Fruit fly (Drosophila melanogaster) whole organism, embryonic: ENCODE data around the gene Sec15.

Experiments
- Adf1 ChIP-seq: fragments of 200-800 bp; sonication (Bioruptor generic); IDR thresholded peaks from 2 replicates; pipeline ENCODE4 v1.3.6; 2022; ENCODE audit warnings: missing biosample characterization, missing genetic modification characterization
- Atf6 ChIP-seq: fragments of 200-800 bp; sonication (Bioruptor generic); IDR thresholded peaks from 2 replicates; pipeline ENCODE4 v1.3.6; 2022; ENCODE audit warnings: missing biosample characterization, missing genetic modification characterization
- CG10147 ChIP-seq: fragments of 200-800 bp; sonication (Bioruptor generic); optimal IDR thresholded peaks from 2 replicates; lab custom pipeline; 2019; ENCODE audit warnings: missing biosample characterization, mild to moderate bottlenecking, missing genetic modification characterization, moderate library complexity
- CG11093 ChIP-seq: fragments of 200-800 bp; sonication (Bioruptor generic); IDR thresholded peaks from 3 replicates; pipeline ENCODE4 v1.3.6; 2022; ENCODE audit warnings: missing biosample characterization, missing genetic modification characterization
- CG12299 ChIP-seq: fragments of 200-800 bp; sonication (Bioruptor generic); optimal IDR thresholded peaks from 2 replicates; lab custom pipeline; 2018; ENCODE audit warnings: missing biosample characterization, mild to moderate bottlenecking, missing genetic modification characterization
- CG13296 ChIP-seq: fragments of 200-800 bp; sonication (Bioruptor generic); optimal IDR thresholded peaks from 3 replicates; lab custom pipeline; 2018; ENCODE audit warnings: missing biosample characterization, mild to moderate bottlenecking, missing genetic modification characterization
- CG13894 ChIP-seq: fragments of 200-800 bp; sonication (Bioruptor generic); optimal IDR thresholded peaks from 3 replicates; lab custom pipeline; 2018; ENCODE audit warnings: missing biosample characterization, mild to moderate bottlenecking, missing genetic modification characterization, moderate library complexity
- CG17359 ChIP-seq: fragments of 200-800 bp; sonication (Bioruptor generic); optimal IDR thresholded peaks from 3 replicates; lab custom pipeline; 2018; ENCODE audit warnings: missing biosample characterization, mild to moderate bottlenecking, missing genetic modification characterization, moderate library complexity
- CG18764 ChIP-seq: fragments of 200-800 bp; sonication (Bioruptor generic); optimal IDR thresholded peaks from 3 replicates; lab custom pipeline; 2016; ENCODE audit warnings: missing biosample characterization, missing genetic modification characterization
- CG2116 ChIP-seq: fragments of 200-800 bp; sonication (Bioruptor generic); optimal IDR thresholded peaks from 3 replicates; lab custom pipeline; 2018; ENCODE audit warnings: missing biosample characterization, mild to moderate bottlenecking, missing genetic modification characterization
- CG43689 ChIP-seq: fragments of 200-800 bp; sonication (Bioruptor generic); IDR thresholded peaks from 2 replicates; pipeline ENCODE4 v1.3.6; 2022; ENCODE audit warnings: missing biosample characterization, missing genetic modification characterization
- CG4707 ChIP-seq: fragments of 200-800 bp; sonication (Bioruptor generic); optimal IDR thresholded peaks from 2 replicates; lab custom pipeline; 2018; ENCODE audit warnings: missing biosample characterization, mild to moderate bottlenecking, missing genetic modification characterization, moderate library complexity
- CG4730 ChIP-seq: fragments of 200-800 bp; sonication (Bioruptor generic); IDR thresholded peaks from 2 replicates; pipeline ENCODE4 v1.3.6; 2022; ENCODE audit warnings: missing biosample characterization, missing genetic modification characterization
- CG6813 ChIP-seq: fragments of 200-800 bp; sonication (Bioruptor generic); optimal IDR thresholded peaks from 2 replicates; lab custom pipeline; 2017; ENCODE audit warnings: missing biosample characterization, missing genetic modification characterization, mild to moderate bottlenecking, moderate library complexity, missing genetic modification reagents
- CG7556 ChIP-seq: fragments of 200-800 bp; sonication (Bioruptor generic); optimal IDR thresholded peaks from 2 replicates; lab custom pipeline; 2017; ENCODE audit warnings: missing biosample characterization, mild to moderate bottlenecking, missing genetic modification characterization
- CG9932 ChIP-seq: fragments of 200-800 bp; sonication (Bioruptor generic); IDR thresholded peaks from 2 replicates; pipeline ENCODE4 v1.3.6; 2022; ENCODE audit warnings: missing biosample characterization, missing genetic modification characterization
- Chrac-16 ChIP-seq: fragments of 200-800 bp; sonication (Bioruptor generic); optimal IDR thresholded peaks from 3 replicates; lab custom pipeline; 2016; ENCODE audit warnings: missing biosample characterization, missing genetic modification characterization
- CoRest ChIP-seq: fragments of 200-800 bp; sonication (Bioruptor generic); optimal IDR thresholded peaks from 3 replicates; lab custom pipeline; 2018; ENCODE audit warnings: missing biosample characterization, mild to moderate bottlenecking, missing genetic modification characterization, moderate library complexity
- Dfd ChIP-seq, 2 experiments: fragments of >200 bp; optimal IDR thresholded peaks; 2 replicates each; lab custom pipeline; 2017; ENCODE audit warnings: missing biosample characterization in 2 of 2, missing genetic modification characterization in 2 of 2
- Elba2 ChIP-seq: fragments of 200-800 bp; sonication (Bioruptor generic); optimal IDR thresholded peaks from 3 replicates; lab custom pipeline; 2016; ENCODE audit warnings: missing biosample characterization, missing genetic modification characterization
- Ets97D ChIP-seq: fragments of 200-800 bp; sonication (Bioruptor generic); optimal IDR thresholded peaks from 3 replicates; lab custom pipeline; 2016; ENCODE audit warnings: missing biosample characterization, missing genetic modification characterization
- Fer1 ChIP-seq: fragments of 200-800 bp; sonication (Bioruptor generic); optimal IDR thresholded peaks from 2 replicates; lab custom pipeline; 2017; ENCODE audit warnings: missing biosample characterization, mild to moderate bottlenecking, missing genetic modification characterization
- MESR4 ChIP-seq: fragments of 200-800 bp; sonication (Bioruptor generic); optimal IDR thresholded peaks from 2 replicates; lab custom pipeline; 2018; ENCODE audit warnings: missing biosample characterization, mild to moderate bottlenecking, missing genetic modification characterization, moderate library complexity
- Meics ChIP-seq: fragments of 200-800 bp; sonication (Bioruptor generic); optimal IDR thresholded peaks from 2 replicates; lab custom pipeline; 2017; ENCODE audit warnings: missing biosample characterization, mild to moderate bottlenecking, missing genetic modification characterization
- Sox100B ChIP-seq: fragments of 200-800 bp; sonication (Bioruptor generic); optimal IDR thresholded peaks from 3 replicates; lab custom pipeline; 2018; ENCODE audit warnings: missing biosample characterization, mild to moderate bottlenecking, missing genetic modification characterization
- Taf1 ChIP-seq: fragments of 200-800 bp; sonication (Bioruptor generic); IDR thresholded peaks from 2 replicates; pipeline ENCODE4 v1.3.6; 2022; ENCODE audit warnings: missing biosample characterization, missing genetic modification characterization
- ase ChIP-seq: fragments of 200-800 bp; sonication (Bioruptor generic); IDR thresholded peaks from 3 replicates; pipeline ENCODE4 v1.3.6; 2022; ENCODE audit warnings: missing biosample characterization, missing genetic modification characterization
- bab2 ChIP-seq: fragments of 200-800 bp; sonication (Bioruptor generic); optimal IDR thresholded peaks from 2 replicates; lab custom pipeline; 2016; ENCODE audit warnings: missing biosample characterization, missing genetic modification characterization
- btn ChIP-seq: fragments of 200-800 bp; sonication (Bioruptor generic); optimal IDR thresholded peaks from 2 replicates; lab custom pipeline; 2016; ENCODE audit warnings: missing biosample characterization, missing genetic modification characterization
- corto ChIP-seq: fragments of 200-800 bp; sonication (Bioruptor generic); optimal IDR thresholded peaks from 2 replicates; lab custom pipeline; 2016; ENCODE audit warnings: missing biosample characterization, mild to moderate bottlenecking, missing genetic modification characterization, moderate library complexity
- dpn ChIP-seq, 2 experiments: fragments of 200-800 bp; sonication (Bioruptor generic); optimal IDR thresholded peaks; 3 replicates each; lab custom pipeline; 2016; ENCODE audit warnings: missing biosample characterization in 2 of 2, missing genetic modification characterization in 2 of 2
- gsb-n ChIP-seq: fragments of 200-800 bp; sonication (Bioruptor generic); optimal IDR thresholded peaks from 3 replicates; lab custom pipeline; 2018; ENCODE audit warnings: missing biosample characterization, mild to moderate bottlenecking, missing genetic modification characterization
- jigr1 ChIP-seq: fragments of 200-800 bp; sonication (Bioruptor generic); IDR thresholded peaks from 3 replicates; pipeline ENCODE4 v1.3.6; 2022; ENCODE audit warnings: missing biosample characterization, missing genetic modification characterization
- kah ChIP-seq: fragments of 200-800 bp; sonication (Bioruptor generic); optimal IDR thresholded peaks from 2 replicates; lab custom pipeline; 2018; ENCODE audit warnings: missing biosample characterization, mild to moderate bottlenecking, missing genetic modification characterization
- kay ChIP-seq: fragments of 200-800 bp; sonication (Bioruptor generic); optimal IDR thresholded peaks from 2 replicates; lab custom pipeline; 2016; ENCODE audit warnings: missing biosample characterization, missing genetic modification characterization
- ken ChIP-seq: fragments of 200-800 bp; sonication (Bioruptor generic); IDR thresholded peaks from 3 replicates; pipeline ENCODE4 v1.3.6; 2022; ENCODE audit warnings: missing biosample characterization, missing genetic modification characterization
- lab ChIP-seq: fragments of 200-800 bp; sonication (Bioruptor generic); optimal IDR thresholded peaks from 3 replicates; lab custom pipeline; 2017; ENCODE audit warnings: missing biosample characterization, missing genetic modification characterization, mild to moderate bottlenecking, moderate library complexity, missing genetic modification reagents
- nom ChIP-seq: fragments of 200-800 bp; sonication (Bioruptor generic); optimal IDR thresholded peaks from 2 replicates; lab custom pipeline; 2017; ENCODE audit warnings: missing biosample characterization, missing genetic modification characterization, mild to moderate bottlenecking, moderate library complexity, missing genetic modification reagents
- oc ChIP-seq: fragments of 200-800 bp; sonication (Bioruptor generic); optimal IDR thresholded peaks from 2 replicates; lab custom pipeline; 2018; ENCODE audit warnings: missing biosample characterization, mild to moderate bottlenecking, missing genetic modification characterization, moderate library complexity
- odd ChIP-seq: fragments of 200-800 bp; sonication (Bioruptor generic); optimal IDR thresholded peaks from 2 replicates; lab custom pipeline; 2017; ENCODE audit warnings: missing biosample characterization, mild to moderate bottlenecking, missing genetic modification characterization
- pho ChIP-seq: fragments of 200-800 bp; sonication (Bioruptor generic); optimal IDR thresholded peaks from 2 replicates; lab custom pipeline; 2016; ENCODE audit warnings: missing biosample characterization, missing genetic modification characterization
- salm ChIP-seq: fragments of 200-800 bp; sonication (Bioruptor generic); optimal IDR thresholded peaks from 2 replicates; lab custom pipeline; 2018; ENCODE audit warnings: missing biosample characterization, mild to moderate bottlenecking, missing genetic modification characterization
- slbo ChIP-seq: fragments of 200-800 bp; sonication (Bioruptor generic); IDR thresholded peaks from 2 replicates; pipeline ENCODE4 v1.3.6; 2022; ENCODE audit warnings: missing biosample characterization, missing genetic modification characterization
- sna ChIP-seq: fragments of 200-800 bp; sonication (Bioruptor generic); IDR thresholded peaks from 2 replicates; pipeline ENCODE4 v1.3.6; 2022; ENCODE audit warnings: missing biosample characterization, missing genetic modification characterization; ENCODE audit not compliant: partially characterized antibody
- stwl ChIP-seq: fragments of 200-800 bp; sonication (Bioruptor generic); optimal IDR thresholded peaks from 3 replicates; lab custom pipeline; 2018; ENCODE audit warnings: missing biosample characterization, mild to moderate bottlenecking, missing genetic modification characterization, moderate library complexity
- tin ChIP-seq: fragments of 200-800 bp; sonication (Bioruptor generic); optimal IDR thresholded peaks from 3 replicates; lab custom pipeline; 2016; ENCODE audit warnings: missing biosample characterization, missing genetic modification characterization
- tup ChIP-seq: fragments of 200-800 bp; sonication (Bioruptor generic); optimal IDR thresholded peaks from 2 replicates; lab custom pipeline; 2016; ENCODE audit warnings: missing biosample characterization, mild to moderate bottlenecking, missing genetic modification characterization, moderate library complexity

Gene Sec15

dm6 chr3R:21152856-21153278 lies 45.1 kb upstream of the Sec15 start (continued):
- peak; percentile 98 for TF ChIP-seq nom (GFP tag; lab: Kevin White, UChicago)
- no peak for TF ChIP-seq CG7556 (GFP tag; lab: Kevin White, UChicago)
- TF ChIP-seq sna (GFP tag; lab: Robert Waterston, UW) = peak; percentile 23; the same call in 1 of the 2 replicates
- no peak for TF ChIP-seq CG6813 (GFP tag; lab: Kevin White, UChicago)
- no peak for TF ChIP-seq CG12299
- no peak for TF ChIP-seq odd (GFP tag; lab: Kevin White, UChicago)
- TF ChIP-seq corto (GFP tag; lab: Kevin White, UChicago) = peak; percentile 76
- TF ChIP-seq CG10147 (GFP tag; lab: Kevin White, UChicago) = no peak

- TF ChIP-seq stwl (tag; lab: Kevin White, UChicago) = no peak
- TF ChIP-seq gsb-n (tag; lab: Kevin White, UChicago) = no peak
- peak; percentile 44 for TF ChIP-seq CG13296
- no peak for TF ChIP-seq btn (GFP tag; lab: Kevin White, UChicago)
- peak; percentile 63; the same call in 1 of the 2 replicates for TF ChIP-seq Atf6 (GFP tag; lab: Robert Waterston, UW)
- no peak for TF ChIP-seq kay (GFP tag; lab: Kevin White, UChicago)
- peak; percentile 33 to 51 for TF ChIP-seq dpn (GFP tag; optimal IDR thresholded peaks at IDR 0.05; lab: Kevin White, UChicago)
- TF ChIP-seq CG17359 = peak; percentile 78
- no peak for TF ChIP-seq CG11093 (GFP tag; lab: Robert Waterston, UW)
- peak; percentile 77 for TF ChIP-seq slbo (GFP tag; lab: Robert Waterston, UW)
- TF ChIP-seq lab (GFP tag; lab: Kevin White, UChicago) = peak; percentile 81
- TF ChIP-seq CG4707 = no peak
- no peak for TF ChIP-seq oc (tag; lab: Kevin White, UChicago)
- TF ChIP-seq CG9932 = peak; percentile 74
- TF ChIP-seq Ets97D (GFP tag; lab: Kevin White, UChicago) = peak; percentile 8
- TF ChIP-seq Dfd (GFP tag; optimal IDR thresholded peaks at IDR 0.05; lab: Kevin White, UChicago) = no peak
- peak; percentile 62 for TF ChIP-seq pho (GFP tag; lab: Kevin White, UChicago)
- TF ChIP-seq bab2 (GFP tag; lab: Kevin White, UChicago) = peak; percentile 68
- no peak for TF ChIP-seq CG13894 (tag; lab: Kevin White, UChicago)
- no peak for TF ChIP-seq salm
- no peak for TF ChIP-seq MESR4 (GFP tag; lab: Kevin White, UChicago)
- TF ChIP-seq kah (GFP tag; lab: Kevin White, UChicago) = no peak
- TF ChIP-seq Taf1 = 0 out of 2 replicates have a peak, but pooled peaks have one; percentile 46
- TF ChIP-seq Chrac-16 (GFP tag; lab: Kevin White, UChicago) = peak; percentile 54
- TF ChIP-seq jigr1 (GFP tag; lab: Robert Waterston, UW) = no peak
- peak; percentile 69 for TF ChIP-seq CoRest
- no peak for TF ChIP-seq Elba2 (GFP tag; lab: Kevin White, UChicago)
- TF ChIP-seq tin (GFP tag; lab: Kevin White, UChicago) = no peak
- no peak for TF ChIP-seq CG18764 (GFP tag; lab: Kevin White, UChicago)
- peak; percentile 42; the same call in 1 of the 2 replicates for TF ChIP-seq CG43689 (GFP tag; lab: Robert Waterston, UW)
- no peak for TF ChIP-seq ken (GFP tag; lab: Robert Waterston, UW)
- TF ChIP-seq Sox100B (GFP tag; lab: Kevin White, UChicago) = peak; percentile 47
- TF ChIP-seq CG4730 (GFP tag; lab: Robert Waterston, UW) = 0 out of 2 replicates have a peak, but pooled peaks have one; percentile 36
- no peak for TF ChIP-seq tup (GFP tag; lab: Kevin White, UChicago)
- peak; percentile 8 for TF ChIP-seq CG2116
- no peak for TF ChIP-seq Adf1 (GFP tag; lab: Robert Waterston, UW)
- peak; percentile 37 for TF ChIP-seq Fer1 (GFP tag; lab: Kevin White, UChicago)
- peak; percentile 67 for TF ChIP-seq Meics (GFP tag; lab: Kevin White, UChicago)
- TF ChIP-seq ase (GFP tag; lab: Robert Waterston, UW) = 0 out of 3 replicates have a peak, but pooled peaks have one; percentile 4
Measured at dm6 chr3R:21151090-21151870, 43.5 kb upstream of the Sec15 start.
